Fruit fly (Drosophila melanogaster): Measurements from ENCODE around the gene CG13481.

DNA sequence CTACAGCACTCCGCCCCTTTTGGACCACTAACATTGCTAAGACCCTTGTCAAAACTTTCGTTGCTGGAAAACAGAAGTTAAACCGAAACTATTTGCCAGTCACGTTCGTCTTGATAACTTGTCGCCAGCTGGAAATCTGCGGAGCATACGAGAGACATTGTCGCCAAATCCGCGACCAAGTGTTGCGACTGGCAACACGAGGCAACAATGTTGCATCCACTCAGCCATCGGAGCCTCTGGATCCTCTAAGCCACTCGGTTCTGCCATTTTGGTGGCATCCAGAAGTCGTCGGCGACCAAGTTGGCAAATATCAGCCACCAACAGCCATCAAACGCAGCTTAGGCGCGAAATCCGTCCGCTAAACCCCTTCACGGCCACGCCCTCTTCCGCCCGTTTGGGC, 6.4 kb upstream of the CG13481 start:
- TF ChIP-seq Pif1A (GFP tag; optimal IDR thresholded peaks at IDR 0.05) (no peak), EcR (GFP tag; optimal IDR thresholded peaks at IDR 0.05) (no peak), CG13204 (GFP tag; optimal IDR thresholded peaks at IDR 0.05) (no peak), CG8159 (tag; optimal IDR thresholded peaks at IDR 0.05) (no peak), CG15710 (tag; optimal IDR thresholded peaks at IDR 0.05) (no peak), CG32121 (GFP tag; IDR thresholded peaks at IDR 0.05) (no peak), CG17806 (tag; optimal IDR thresholded peaks at IDR 0.05) (no peak), fd96Ca (GFP tag; IDR thresholded peaks at IDR 0.05) (no peak), Ets98B (GFP tag; IDR thresholded peaks at IDR 0.05) (no peak)

All from whole organism, pupa.